Worm (Caenorhabditis elegans): ENCODE measurements around the gene dct-15.

Gene dct-15

ce11 chrIV:9797304-9798003, 13.1 kb downstream of the dct-15 start, which contains the start of gene T13F2.2:
Gene T13F2.2 (minus strand): TSS chrIV:9797354.
- no peak for TF ChIP-seq cnd-1 (tag; optimal IDR thresholded peaks at IDR 0.05)
- no peak for TF ChIP-seq unc-120 (tag; optimal IDR thresholded peaks at IDR 0.05; ENCODE audit: poor library complexity, severe bottlenecking)
- TF ChIP-seq ces-1 (GFP tag; optimal IDR thresholded peaks at IDR 0.05), result peak; percentile 22

DNA sequence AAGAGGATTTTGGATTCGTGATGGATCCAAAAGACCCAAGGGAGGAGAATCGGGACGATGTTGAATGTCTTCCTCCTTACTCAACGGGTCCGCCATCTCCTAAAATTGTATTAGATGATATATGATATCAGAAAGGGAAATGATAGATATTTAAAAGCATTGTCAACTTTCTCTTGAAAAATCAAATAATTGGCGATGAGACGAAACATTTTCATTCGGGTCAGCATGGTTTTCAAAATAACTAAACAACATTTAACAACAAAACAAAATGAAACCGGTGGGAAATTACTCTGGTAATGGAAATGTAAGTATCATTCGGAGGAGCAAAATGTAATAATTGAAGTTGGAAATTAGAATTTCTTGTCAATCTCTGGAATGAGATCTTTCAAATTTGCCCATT, 14.0 kb downstream of the dct-15 start, which contains the start of gene pis-1:
Gene pis-1 (minus strand): TSS at position 101 of the 400 bp plus-strand sequence.
- TF ChIP-seq nhr-2 (tag; optimal IDR thresholded peaks at IDR 0.05), result no peak
- TF ChIP-seq mep-1 (tag; optimal IDR thresholded peaks at IDR 0.05), result no peak
- no peak for TF ChIP-seq snpc-4 (tag; optimal IDR thresholded peaks at IDR 0.05)
- no peak for TF ChIP-seq ztf-11 (tag; optimal IDR thresholded peaks at IDR 0.05)
- no peak for TF ChIP-seq unc-62 (GFP tag; optimal IDR thresholded peaks at IDR 0.05)
- no peak for TF ChIP-seq nhr-237 (tag; optimal IDR thresholded peaks at IDR 0.05)

DNA sequence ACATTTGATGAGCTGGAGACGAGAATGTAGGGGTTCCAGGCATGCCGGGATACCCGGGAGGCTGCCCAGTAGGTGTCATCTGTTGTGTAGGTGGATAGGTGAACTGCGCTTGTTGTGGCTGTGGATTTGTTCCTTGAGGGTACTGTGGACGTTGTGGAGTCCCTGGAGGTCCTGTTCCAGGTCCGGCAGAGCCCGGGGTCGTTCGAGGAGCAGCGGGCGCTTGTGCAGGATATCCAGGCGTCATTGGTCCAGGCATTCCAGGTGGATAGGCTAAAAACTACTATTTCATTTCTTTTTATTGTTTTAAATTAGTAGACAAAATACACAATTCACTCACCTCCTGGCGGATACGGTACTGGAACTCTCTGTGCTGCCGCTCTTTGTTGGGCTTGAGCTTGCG, 15.3 kb downstream of the dct-15 start:
- TF ChIP-seq nhr-76 (tag; optimal IDR thresholded peaks at IDR 0.05), result no peak
- TF ChIP-seq nhr-237 (tag; optimal IDR thresholded peaks at IDR 0.05), result no peak
- no peak for TF ChIP-seq nhr-2 (tag; optimal IDR thresholded peaks at IDR 0.05)
- no peak for TF ChIP-seq ceh-43 (GFP tag; optimal IDR thresholded peaks at IDR 0.05)
- no peak for TF ChIP-seq elt-1 (tag; optimal IDR thresholded peaks at IDR 0.05; ENCODE audit: borderline replicate concordance, insufficient read depth)

- no peak for TF ChIP-seq pha-4 (tag; optimal IDR thresholded peaks at IDR 0.05)
Observed at ce11 chrIV:9790708-9791107, 19.8 kb downstream of the dct-15 start.

DNA sequence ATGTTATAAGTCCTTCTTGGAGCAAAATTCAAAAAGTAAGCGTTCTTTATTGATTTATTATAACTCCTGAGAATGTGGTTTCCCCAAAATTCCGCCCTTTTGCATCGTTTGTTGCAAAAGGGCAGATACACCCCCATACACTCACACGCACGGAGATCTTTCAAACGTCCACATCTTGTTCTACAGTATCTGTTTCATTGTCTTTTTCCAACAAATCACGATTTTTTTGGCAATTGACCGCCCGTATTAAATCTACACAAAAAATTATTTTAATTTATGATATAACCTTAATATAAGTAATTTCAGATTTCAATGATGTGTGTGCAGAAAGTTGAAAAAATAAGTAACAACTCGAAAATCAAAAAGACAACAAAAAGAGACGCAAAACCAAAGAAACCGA, 21.0 kb downstream of the dct-15 start, which contains the start of gene T13F2.4:
Gene T13F2.4 (plus strand): TSS at position 301 of the 400 bp plus-strand sequence.
- TF ChIP-seq nhr-12 (tag; optimal IDR thresholded peaks at IDR 0.05), result no peak
- no peak for TF ChIP-seq drap-1 (GFP tag; optimal IDR thresholded peaks at IDR 0.05)
- TF ChIP-seq M03D4.4 (tag; optimal IDR thresholded peaks at IDR 0.05), result no peak
- no peak for TF ChIP-seq nhr-237 (tag; optimal IDR thresholded peaks at IDR 0.05)
- TF ChIP-seq ces-1 (GFP tag; optimal IDR thresholded peaks at IDR 0.05), result no peak
- no peak for TF ChIP-seq mab-5 (tag; optimal IDR thresholded peaks at IDR 0.05)
- no peak for TF ChIP-seq ztf-11 (tag; optimal IDR thresholded peaks at IDR 0.05)
- no peak for TF ChIP-seq hlh-1 (tag; optimal IDR thresholded peaks at IDR 0.05)
- TF ChIP-seq elt-3 (tag; optimal IDR thresholded peaks at IDR 0.05), result no peak
- no peak for TF ChIP-seq bed-3 (GFP tag; optimal IDR thresholded peaks at IDR 0.05)
- TF ChIP-seq flh-1 (GFP tag; optimal IDR thresholded peaks at IDR 0.05), result no peak
- no peak for TF ChIP-seq cnd-1 (tag; optimal IDR thresholded peaks at IDR 0.05)
- TF ChIP-seq elt-1 (tag; optimal IDR thresholded peaks at IDR 0.05; ENCODE audit: borderline replicate concordance, insufficient read depth), result no peak
- TF ChIP-seq mls-2 (tag; optimal IDR thresholded peaks at IDR 0.05), result no peak
- no peak for TF ChIP-seq sptf-1 (tag; optimal IDR thresholded peaks at IDR 0.05)
- no peak for TF ChIP-seq mep-1 (tag; optimal IDR thresholded peaks at IDR 0.05)
- TF ChIP-seq nhr-28 (tag; optimal IDR thresholded peaks at IDR 0.05), result no peak
- no peak for TF ChIP-seq blmp-1 (tag; optimal IDR thresholded peaks at IDR 0.05)

ce11 chrIV:9784689-9785088, 25.8 kb downstream of the dct-15 start, which contains the start of gene sre-4:
Gene sre-4 (minus strand): TSS chrIV:9784789.
- TF ChIP-seq elt-3 (tag; optimal IDR thresholded peaks at IDR 0.05) (no peak), sem-2 (GFP tag; optimal IDR thresholded peaks at IDR 0.05) (no peak), unc-62 (GFP tag; optimal IDR thresholded peaks at IDR 0.05) (no peak), mep-1 (tag; optimal IDR thresholded peaks at IDR 0.05) (no peak)

DNA sequence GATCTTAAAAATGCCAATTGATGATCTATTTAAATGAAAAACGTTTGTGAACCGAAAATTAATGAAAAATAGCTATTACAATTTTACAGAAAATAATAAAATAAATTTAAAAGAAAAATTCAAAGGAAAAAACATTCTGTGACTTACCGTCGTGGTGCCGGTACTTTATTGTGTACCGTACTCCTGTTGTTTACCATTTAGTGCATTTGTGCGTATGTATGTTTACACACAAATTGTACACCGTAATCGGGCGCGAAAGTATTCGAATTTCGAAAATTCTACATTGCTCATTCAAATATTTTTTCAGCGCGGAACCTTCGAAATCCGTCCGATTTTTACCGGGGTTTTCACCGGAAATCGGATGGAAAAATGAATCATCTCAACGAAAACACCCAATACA, 32.5 kb downstream of the dct-15 start, which contains the start of gene T13F2.6:
Gene T13F2.6 (plus strand): TSS at position 306 of the 400 bp plus-strand sequence.
- TF ChIP-seq lin-13 (tag; optimal IDR thresholded peaks at IDR 0.05) (no peak), drap-1 (GFP tag; optimal IDR thresholded peaks at IDR 0.05) (no peak), lin-32 (GFP tag; optimal IDR thresholded peaks at IDR 0.05) (no peak), nhr-237 (tag; optimal IDR thresholded peaks at IDR 0.05) (no peak), snpc-4 (tag; optimal IDR thresholded peaks at IDR 0.05) (no peak), blmp-1 (tag; optimal IDR thresholded peaks at IDR 0.05) (no peak), unc-62 (GFP tag; optimal IDR thresholded peaks at IDR 0.05) (no peak), mls-2 (tag; optimal IDR thresholded peaks at IDR 0.05) (no peak), nhr-12 (tag; optimal IDR thresholded peaks at IDR 0.05) (no peak), hlh-1 (tag; optimal IDR thresholded peaks at IDR 0.05) (no peak), flh-1 (GFP tag; optimal IDR thresholded peaks at IDR 0.05) (no peak), ham-2 (GFP tag; optimal IDR thresholded peaks at IDR 0.05) (no peak), nhr-28 (tag; optimal IDR thresholded peaks at IDR 0.05) (no peak), pha-4 (tag; optimal IDR thresholded peaks at IDR 0.05) (no peak), elt-1 (tag; optimal IDR thresholded peaks at IDR 0.05; ENCODE audit: borderline replicate concordance, insufficient read depth) (no peak), zip-8 (tag; optimal IDR thresholded peaks at IDR 0.05) (no peak)
